Worm (Caenorhabditis elegans): ENCODE data around the gene R02F2.6.

R02F2.6 gene

ce11 chrIII:5504725-5505473 is 26.2 kb upstream of the R02F2.6 start (continued):
- TF ChIP-seq ceh-28 (tag; optimal IDR thresholded peaks at IDR 0.05) (no peak), ceh-44 (GFP tag; IDR thresholded peaks at IDR 0.05) (no peak), nhr-25 (tag; optimal IDR thresholded peaks at IDR 0.05; ENCODE audit: borderline replicate concordance, insufficient read depth) (no peak), nhr-6 (tag; optimal IDR thresholded peaks at IDR 0.05) (no peak), Y5F2A.4 (GFP tag; optimal IDR thresholded peaks at IDR 0.05) (no peak), duxl-1 (tag; optimal IDR thresholded peaks at IDR 0.05; ENCODE audit: poor library complexity) (peak; percentile 24), egl-43 (GFP tag; IDR thresholded peaks at IDR 0.05) (0 out of 2 replicates have a peak, but pooled peaks have one; percentile 17), aly-2 (tag; optimal IDR thresholded peaks at IDR 0.05) (no peak), php-3 (GFP tag; IDR thresholded peaks at IDR 0.05) (peak; percentile 19; the same call in 1 of the 2 replicates), F10B5.3 (tag; optimal IDR thresholded peaks at IDR 0.05) (no peak), D1046.2 (GFP tag; IDR thresholded peaks at IDR 0.05) (no peak), spr-3 (GFP tag; optimal IDR thresholded peaks at IDR 0.05) (no peak), mdt-29 (GFP tag; IDR thresholded peaks at IDR 0.05) (no peak), zfp-2 (tag; optimal IDR thresholded peaks at IDR 0.05) (no peak), Y75B8A.6 (GFP tag; IDR thresholded peaks at IDR 0.05) (no peak), set-16 (GFP tag; IDR thresholded peaks at IDR 0.05) (peak; percentile 89), dpl-1 (GFP tag; optimal IDR thresholded peaks at IDR 0.05) (no peak), daf-16 (GFP tag; optimal IDR thresholded peaks at IDR 0.05) (no peak), daf-16 (tag; optimal IDR thresholded peaks at IDR 0.05) (peak; percentile 9), ZK546.5 (tag; optimal IDR thresholded peaks at IDR 0.05) (no peak), F26F4.8 (GFP tag; conservative IDR thresholded peaks at IDR 0.05) (no peak), nhr-10 (tag; optimal IDR thresholded peaks at IDR 0.05) (no peak), unc-62 (GFP tag; optimal IDR thresholded peaks at IDR 0.05 in 1 of 2) (peak in 1 of 2 experiments; percentile 88), unc-62 (tag; optimal IDR thresholded peaks at IDR 0.05) (no peak), lin-38 (GFP tag; IDR thresholded peaks at IDR 0.05) (no peak), ztf-11 (tag; optimal IDR thresholded peaks at IDR 0.05) (no peak), dmd-9 (GFP tag; IDR thresholded peaks at IDR 0.05) (no peak), aha-1 (tag) (no peak), daf-19 (GFP tag; conservative IDR thresholded peaks at IDR 0.05) (peak; percentile 41; the same call in 1 of the 2 replicates), mxl-3 (GFP tag; optimal IDR thresholded peaks at IDR 0.05) (no peak)

- peak; percentile 56 for TF ChIP-seq nhr-25 (tag; optimal IDR thresholded peaks at IDR 0.05; ENCODE audit: borderline replicate concordance, insufficient read depth)
- no peak for TF ChIP-seq Y5F2A.4 (GFP tag; optimal IDR thresholded peaks at IDR 0.05)
- no peak for TF ChIP-seq R02D3.7 (tag; optimal IDR thresholded peaks at IDR 0.05)
- no peak for TF ChIP-seq fos-1 (tag; optimal IDR thresholded peaks at IDR 0.05)
- TF ChIP-seq nhr-28 (tag; optimal IDR thresholded peaks at IDR 0.05) = peak; percentile 43
- peak; percentile 35 for TF ChIP-seq mxl-3 (GFP tag; optimal IDR thresholded peaks at IDR 0.05)
- TF ChIP-seq hmg-1.1 (GFP tag; IDR thresholded peaks at IDR 0.05) = peak; percentile 36; the same call in 1 of the 2 replicates
- peak; percentile 36 for TF ChIP-seq rbr-2 (tag; optimal IDR thresholded peaks at IDR 0.05)
- TF ChIP-seq hif-1 (tag; optimal IDR thresholded peaks at IDR 0.05) = peak in 1 of 2 experiments; percentile 14
- no peak for TF ChIP-seq lin-39 (tag; optimal IDR thresholded peaks at IDR 0.05)
- TF ChIP-seq mep-1 (tag; optimal IDR thresholded peaks at IDR 0.05) = peak; percentile 20
- TF ChIP-seq daf-16 (GFP tag; optimal IDR thresholded peaks at IDR 0.05) = no peak
- TF ChIP-seq daf-16 (tag; optimal IDR thresholded peaks at IDR 0.05) = peak; percentile 34
- TF ChIP-seq T20F7.1 (GFP tag; optimal IDR thresholded peaks at IDR 0.05) = peak; percentile 19
- TF ChIP-seq tra-1 (GFP tag; IDR thresholded peaks at IDR 0.05) = no peak
- TF ChIP-seq spr-1 (tag; optimal IDR thresholded peaks at IDR 0.05) = no peak
- TF ChIP-seq aha-1 (tag) = peak; percentile 54
- TF ChIP-seq hlh-11 (tag; optimal IDR thresholded peaks at IDR 0.05) = peak; percentile 66
- peak; percentile 50; the same call in 1 of the 2 replicates for TF ChIP-seq lin-1 (GFP tag; IDR thresholded peaks at IDR 0.05)
- TF ChIP-seq ama-1 (optimal IDR thresholded peaks at IDR 0.05) = peak; percentile 83
- no peak for TF ChIP-seq ceh-62 (tag; optimal IDR thresholded peaks at IDR 0.05)
- peak in 1 of 2 experiments; percentile 75 for TF ChIP-seq lsy-2 (tag; optimal IDR thresholded peaks at IDR 0.05)
- TF ChIP-seq arid-1 (GFP tag; conservative IDR thresholded peaks at IDR 0.05) = no peak
- TF ChIP-seq dpl-1 (GFP tag; optimal IDR thresholded peaks at IDR 0.05) = peak; percentile 44
- TF ChIP-seq mes-2 (tag; optimal IDR thresholded peaks at IDR 0.05; ENCODE audit: poor library complexity, severe bottlenecking) = peak; percentile 46
- no peak for TF ChIP-seq F10B5.3 (tag; optimal IDR thresholded peaks at IDR 0.05)
- peak; percentile 43; the same call in 1 of the 2 replicates for TF ChIP-seq ctbp-1 (GFP tag; IDR thresholded peaks at IDR 0.05)
Measured at ce11 chrIII:5504164-5504563, 25.4 kb upstream of the R02F2.6 start.
